Worm (Caenorhabditis elegans): ENCODE data around the gene F46F5.7.
"Not testable (repeated sequence)": the region's sequence is repeated elsewhere in the genome, so short reads cannot be mapped to it uniquely, and the experiment has no call there.

The F46F5.7 gene

ce11 chrII:820519-820918, at the start of gene F46F5.7:
Gene F46F5.7, minus strand, starts transcription at chrII:820619.
- TF ChIP-seq nhr-77 (tag; optimal IDR thresholded peaks at IDR 0.05) (no peak), lin-39 (tag; optimal IDR thresholded peaks at IDR 0.05) (no peak), aly-2 (tag; optimal IDR thresholded peaks at IDR 0.05) (no peak), nhr-12 (tag; optimal IDR thresholded peaks at IDR 0.05) (no peak)

ce11 chrII:869316-869715, 48.9 kb upstream of the F46F5.7 start:
- TF ChIP-seq ama-1 (optimal IDR thresholded peaks at IDR 0.05), result no peak
- TF ChIP-seq lsy-2 (tag; optimal IDR thresholded peaks at IDR 0.05), result no peak
- TF ChIP-seq sma-3 (GFP tag; optimal IDR thresholded peaks at IDR 0.05), result no peak
- no peak for TF ChIP-seq mab-5 (tag; optimal IDR thresholded peaks at IDR 0.05)
- TF ChIP-seq nhr-12 (tag; optimal IDR thresholded peaks at IDR 0.05), result no peak
- TF ChIP-seq nhr-21 (tag; optimal IDR thresholded peaks at IDR 0.05), result no peak
- no peak for TF ChIP-seq lin-13 (GFP tag; optimal IDR thresholded peaks at IDR 0.05)
- no peak for TF ChIP-seq nhr-10 (tag; optimal IDR thresholded peaks at IDR 0.05)
- TF ChIP-seq snpc-4 (tag; optimal IDR thresholded peaks at IDR 0.05), result no peak
- no peak for TF ChIP-seq unc-39 (tag; optimal IDR thresholded peaks at IDR 0.05)
- no peak for TF ChIP-seq peb-1 (tag; optimal IDR thresholded peaks at IDR 0.05)
- no peak for TF ChIP-seq nhr-77 (tag; optimal IDR thresholded peaks at IDR 0.05)
- TF ChIP-seq C34F6.9 (tag; optimal IDR thresholded peaks at IDR 0.05), result no peak
- TF ChIP-seq unc-55 (GFP tag; optimal IDR thresholded peaks at IDR 0.05), result no peak
- no peak for TF ChIP-seq ceh-16 (tag; optimal IDR thresholded peaks at IDR 0.05)
- no peak for TF ChIP-seq ZK546.5 (tag; optimal IDR thresholded peaks at IDR 0.05)
- no peak for TF ChIP-seq elt-1 (tag; optimal IDR thresholded peaks at IDR 0.05)
- TF ChIP-seq sem-4 (tag; optimal IDR thresholded peaks at IDR 0.05), result no peak
- TF ChIP-seq gmeb-1 (tag; optimal IDR thresholded peaks at IDR 0.05), result no peak

- TF ChIP-seq sma-3 (GFP tag; optimal IDR thresholded peaks at IDR 0.05) (no peak), ZK546.5 (tag; optimal IDR thresholded peaks at IDR 0.05) (no peak), aly-2 (tag; optimal IDR thresholded peaks at IDR 0.05) (no peak), nhr-10 (tag; optimal IDR thresholded peaks at IDR 0.05) (no peak), fos-1 (tag; optimal IDR thresholded peaks at IDR 0.05) (no peak), nhr-6 (tag; optimal IDR thresholded peaks at IDR 0.05) (no peak), lsy-2 (tag; optimal IDR thresholded peaks at IDR 0.05) (no peak)
Measured at ce11 chrII:868240-868864, 47.9 kb upstream of the F46F5.7 start, which contains the start of gene fbxc-51. Gene fbxc-51, plus strand, starts transcription at chrII:868814.

ce11 chrII:866801-867200, 46.4 kb upstream of the F46F5.7 start, which contains the start of gene Y46B2A.3:
Gene Y46B2A.3, minus strand, starts transcription at chrII:866901.
- TF ChIP-seq lin-11 (tag; optimal IDR thresholded peaks at IDR 0.05), result no peak

ce11 chrII:861564-861963, 41.1 kb upstream of the F46F5.7 start, which contains the start of gene Y46B2A.4:
Gene Y46B2A.4, plus strand, starts transcription at chrII:861864.
- TF ChIP-seq ztf-4 (tag; optimal IDR thresholded peaks at IDR 0.05) (no peak), snpc-4 (tag; optimal IDR thresholded peaks at IDR 0.05) (no peak), nhr-12 (tag; optimal IDR thresholded peaks at IDR 0.05) (no peak), nhr-77 (tag; optimal IDR thresholded peaks at IDR 0.05) (no peak), mdl-1 (tag; optimal IDR thresholded peaks at IDR 0.05) (no peak), lsy-2 (tag; optimal IDR thresholded peaks at IDR 0.05) (no peak), skn-1 (tag; optimal IDR thresholded peaks at IDR 0.05) (no peak), nhr-23 (tag; optimal IDR thresholded peaks at IDR 0.05) (no peak), R02D3.7 (tag; optimal IDR thresholded peaks at IDR 0.05) (no peak), sem-4 (tag; optimal IDR thresholded peaks at IDR 0.05) (no peak), nhr-6 (tag; optimal IDR thresholded peaks at IDR 0.05) (no peak), ceh-82 (tag; optimal IDR thresholded peaks at IDR 0.05) (no peak), unc-39 (tag; optimal IDR thresholded peaks at IDR 0.05) (no peak), blmp-1 (tag; optimal IDR thresholded peaks at IDR 0.05; ENCODE audit: insufficient read depth) (no peak), sma-3 (GFP tag; optimal IDR thresholded peaks at IDR 0.05) (no peak)

- TF ChIP-seq ZK546.5, dmd-4, ztf-11 (tag; optimal IDR thresholded peaks at IDR 0.05): not testable (repeated sequence)
Measured at ce11 chrII:850567-850966, 30.1 kb upstream of the F46F5.7 start, which contains the start of gene F28A10.5. Gene F28A10.5, minus strand, starts transcription at chrII:850667.
